Worm (Caenorhabditis elegans) whole organism, L2 larva: ENCODE measurements around the gene gmap-2.

Experiments
- C34F6.9 ChIP-seq: fragments of 150-350 bp; optimal IDR thresholded peaks from 2 replicates; lab custom pipeline; 2014; ENCODE audit warnings: missing biosample characterization, missing genetic modification characterization
- F13H6.1 ChIP-seq: sonication (generic microtip); optimal IDR thresholded peaks from 2 replicates; lab custom pipeline; 2016; ENCODE audit warnings: missing genetic modification characterization, missing compliant biosample characterization
- R02D3.7 ChIP-seq: fragments of 150-350 bp; optimal IDR thresholded peaks from 2 replicates; lab custom pipeline; 2014; ENCODE audit warnings: missing biosample characterization, missing genetic modification characterization
- Y55F3AM.14 ChIP-seq: fragments of 200-800 bp; sonication (Bioruptor generic); optimal IDR thresholded peaks from 2 replicates; lab custom pipeline; 2018; ENCODE audit warnings: mild to moderate bottlenecking, missing genetic modification characterization, missing compliant biosample characterization
- ZK546.5 ChIP-seq: sonication (generic microtip); optimal IDR thresholded peaks from 2 replicates; lab custom pipeline; 2017; ENCODE audit warnings: missing biosample characterization, missing genetic modification characterization
- alr-1 ChIP-seq: fragments of 150-350 bp; optimal IDR thresholded peaks from 2 replicates; lab custom pipeline; 2014; ENCODE audit warnings: missing biosample characterization, missing genetic modification characterization
- aly-2 ChIP-seq: fragments of 150-350 bp; optimal IDR thresholded peaks from 2 replicates; lab custom pipeline; 2014; ENCODE audit warnings: missing biosample characterization, missing genetic modification characterization
- ama-1 ChIP-seq: fragments of 150-350 bp; optimal IDR thresholded peaks from 2 replicates; lab custom pipeline; 2018; ENCODE audit warnings: inconsistent platforms
- ceh-16 ChIP-seq: fragments of 150-350 bp; optimal IDR thresholded peaks from 2 replicates; lab custom pipeline; 2014; ENCODE audit warnings: missing biosample characterization, missing genetic modification characterization
- crh-2 ChIP-seq: sonication (generic microtip); optimal IDR thresholded peaks from 2 replicates; lab custom pipeline; 2017; ENCODE audit warnings: missing biosample characterization, missing genetic modification characterization
- egl-27 ChIP-seq: sonication (generic microtip); optimal IDR thresholded peaks from 3 replicates; lab custom pipeline; 2017; ENCODE audit warnings: missing biosample characterization, missing genetic modification reagents, missing genetic modification characterization
- elt-1 ChIP-seq: fragments of 150-350 bp; optimal IDR thresholded peaks from 2 replicates; lab custom pipeline; 2014; ENCODE audit warnings: missing biosample characterization, missing genetic modification characterization
- elt-3 ChIP-seq: sonication (generic microtip); optimal IDR thresholded peaks from 2 replicates; lab custom pipeline; 2017; ENCODE audit warnings: missing biosample characterization, missing genetic modification characterization
- fos-1 ChIP-seq: fragments of 150-350 bp; optimal IDR thresholded peaks from 2 replicates; lab custom pipeline; 2014; ENCODE audit warnings: missing biosample characterization, missing genetic modification characterization
- gmeb-1 ChIP-seq: fragments of 150-350 bp; optimal IDR thresholded peaks from 2 replicates; lab custom pipeline; 2014; ENCODE audit warnings: missing biosample characterization, missing genetic modification characterization
- lin-11 ChIP-seq: fragments of 150-350 bp; sonication (generic microtip); optimal IDR thresholded peaks from 2 replicates; lab custom pipeline; 2014; ENCODE audit warnings: missing biosample characterization, missing genetic modification characterization, inconsistent platforms, mixed read lengths
- lin-39 ChIP-seq: fragments of 150-350 bp; optimal IDR thresholded peaks from 2 replicates; lab custom pipeline; 2014; ENCODE audit warnings: missing biosample characterization, missing genetic modification reagents, missing genetic modification characterization
- lsy-2 ChIP-seq, 2 experiments: fragments of 150-350 bp in 1 of 2; sonication (generic microtip) in 1 of 2; optimal IDR thresholded peaks; 2 replicates each; lab custom pipeline; 2014 to 2017; ENCODE audit warnings: missing biosample characterization in 2 of 2, missing genetic modification characterization in 2 of 2
- mab-5 ChIP-seq: fragments of 150-350 bp; optimal IDR thresholded peaks from 2 replicates; lab custom pipeline; 2014; ENCODE audit warnings: missing biosample characterization, missing genetic modification characterization
- mbf-1 ChIP-seq: sonication (generic microtip); optimal IDR thresholded peaks from 2 replicates; lab custom pipeline; 2017; ENCODE audit warnings: missing biosample characterization, missing genetic modification characterization
- mdl-1 ChIP-seq, 2 experiments: fragments of 150-350 bp in 1 of 2; sonication (generic microtip) in 1 of 2; optimal IDR thresholded peaks; 2 replicates each; lab custom pipeline; 2017; ENCODE audit warnings: missing biosample characterization in 2 of 2, missing genetic modification characterization in 2 of 2
- nhr-10 ChIP-seq: sonication (generic microtip); optimal IDR thresholded peaks from 2 replicates; lab custom pipeline; 2017; ENCODE audit warnings: missing biosample characterization, missing genetic modification characterization
- nhr-12 ChIP-seq: fragments of 150-350 bp; optimal IDR thresholded peaks from 2 replicates; lab custom pipeline; 2014; ENCODE audit warnings: missing biosample characterization, missing genetic modification characterization
- nhr-129 ChIP-seq: fragments of 150-350 bp; optimal IDR thresholded peaks from 2 replicates; lab custom pipeline; 2014; ENCODE audit warnings: missing biosample characterization, missing genetic modification characterization
- nhr-21 ChIP-seq: fragments of 150-350 bp; optimal IDR thresholded peaks from 2 replicates; lab custom pipeline; 2014; ENCODE audit warnings: missing biosample characterization, missing genetic modification characterization
- nhr-23 ChIP-seq: fragments of 150-350 bp; optimal IDR thresholded peaks from 2 replicates; lab custom pipeline; 2014; ENCODE audit warnings: missing biosample characterization, missing genetic modification reagents, missing genetic modification characterization
- nhr-237 ChIP-seq: fragments of 150-350 bp; optimal IDR thresholded peaks from 2 replicates; lab custom pipeline; 2014; ENCODE audit warnings: missing biosample characterization, missing genetic modification characterization
- nhr-6 ChIP-seq: fragments of 150-350 bp; optimal IDR thresholded peaks from 2 replicates; lab custom pipeline; 2014; ENCODE audit warnings: missing biosample characterization, missing genetic modification characterization
- peb-1 ChIP-seq: fragments of 150-350 bp; optimal IDR thresholded peaks from 2 replicates; lab custom pipeline; 2014; ENCODE audit warnings: missing biosample characterization, missing genetic modification characterization
- sem-4 ChIP-seq: fragments of 150-350 bp; optimal IDR thresholded peaks from 2 replicates; lab custom pipeline; 2014; ENCODE audit warnings: missing biosample characterization, missing genetic modification reagents, missing genetic modification characterization
- skn-1 ChIP-seq: sonication (generic microtip); optimal IDR thresholded peaks from 2 replicates; lab custom pipeline; 2017; ENCODE audit warnings: missing biosample characterization, missing genetic modification characterization
- sma-3 ChIP-seq: sonication (generic microtip); optimal IDR thresholded peaks from 2 replicates; lab custom pipeline; 2016; ENCODE audit warnings: missing genetic modification reagents, missing genetic modification characterization, missing compliant biosample characterization
- sma-9 ChIP-seq, 2 experiments: fragments of 150-350 bp in 1 of 2; sonication (generic microtip) in 1 of 2; optimal IDR thresholded peaks; 2 replicates each; lab custom pipeline; 2014 to 2016; ENCODE audit warnings: missing genetic modification characterization in 2 of 2, mild to moderate bottlenecking in 1 of 2, missing biosample characterization in 1 of 2, missing compliant biosample characterization in 1 of 2, missing genetic modification reagents in 1 of 2, moderate library complexity in 1 of 2
- snpc-4 ChIP-seq: fragments of 150-350 bp; optimal IDR thresholded peaks from 2 replicates; lab custom pipeline; 2014; ENCODE audit warnings: missing biosample characterization, missing genetic modification characterization
- unc-39 ChIP-seq: fragments of 150-350 bp; optimal IDR thresholded peaks from 2 replicates; lab custom pipeline; 2014; ENCODE audit warnings: missing biosample characterization, missing genetic modification characterization
- unc-55 ChIP-seq: fragments of 150-350 bp; sonication (generic microtip); optimal IDR thresholded peaks from 3 replicates; lab custom pipeline; 2014; ENCODE audit warnings: missing biosample characterization, missing genetic modification reagents, missing genetic modification characterization
- unc-62 ChIP-seq: fragments of 150-350 bp; optimal IDR thresholded peaks from 2 replicates; lab custom pipeline; 2014; ENCODE audit warnings: missing biosample characterization, missing genetic modification reagents, missing genetic modification characterization
- ztf-1 ChIP-seq: fragments of 200-800 bp; sonication (Bioruptor generic); conservative IDR thresholded peaks from 2 replicates; pipeline ENCODE4 v1.3.6; 2022; ENCODE audit warnings: missing genetic modification characterization, missing compliant biosample characterization
- ztf-11 ChIP-seq: sonication (generic microtip); optimal IDR thresholded peaks from 2 replicates; lab custom pipeline; 2017; ENCODE audit warnings: missing biosample characterization, missing genetic modification characterization
- ztf-4 ChIP-seq: fragments of 150-350 bp; optimal IDR thresholded peaks from 2 replicates; lab custom pipeline; 2014; ENCODE audit warnings: missing biosample characterization, missing genetic modification characterization

The gmap-2 gene

DNA sequence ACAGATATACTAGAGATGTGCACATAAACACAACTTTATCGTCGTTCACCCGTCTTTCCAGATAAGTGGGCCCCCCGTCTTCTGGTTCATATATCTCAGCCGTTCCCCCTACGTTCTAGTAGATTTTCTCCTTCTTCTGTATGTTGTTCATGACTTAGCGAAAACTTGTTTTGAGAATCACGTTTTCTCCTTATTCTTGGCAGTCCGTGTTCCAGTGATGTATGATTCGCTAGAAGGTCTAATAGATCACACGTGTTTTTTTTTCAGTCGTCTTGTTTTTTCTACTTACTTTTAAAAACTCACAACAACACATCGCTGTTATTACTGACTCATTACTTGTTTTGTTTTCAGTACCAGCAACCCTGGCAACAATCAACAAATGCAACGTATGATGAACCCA lies 28.0 kb downstream of the gmap-2 start:
- TF ChIP-seq sma-9 (GFP tag; optimal IDR thresholded peaks at IDR 0.05; lab: Kevin White, UChicago) (no peak), sma-9 (tag; optimal IDR thresholded peaks at IDR 0.05; lab: Kevin White, UChicago) (no peak), fos-1 (no peak), skn-1 (no peak), gmeb-1 (tag; lab: Kevin White, UChicago) (no peak), mdl-1 (tag; optimal IDR thresholded peaks at IDR 0.05; lab: Kevin White, UChicago) (no peak), mab-5 (no peak), snpc-4 (tag; lab: Kevin White, UChicago) (no peak), ztf-11 (tag; lab: Kevin White, UChicago) (no peak), nhr-6 (tag; lab: Kevin White, UChicago) (no peak), ztf-1 (GFP tag; lab: Robert Waterston, UW) (no peak), nhr-237 (tag; lab: Kevin White, UChicago) (no peak), unc-55 (GFP tag; lab: Kevin White, UChicago) (no peak), sma-3 (GFP tag; lab: Kevin White, UChicago) (no peak), nhr-10 (tag; lab: Kevin White, UChicago) (no peak), unc-62 (GFP tag; lab: Kevin White, UChicago) (no peak), nhr-12 (tag; lab: Kevin White, UChicago) (no peak), F13H6.1 (tag; lab: Kevin White, UChicago) (no peak)

DNA sequence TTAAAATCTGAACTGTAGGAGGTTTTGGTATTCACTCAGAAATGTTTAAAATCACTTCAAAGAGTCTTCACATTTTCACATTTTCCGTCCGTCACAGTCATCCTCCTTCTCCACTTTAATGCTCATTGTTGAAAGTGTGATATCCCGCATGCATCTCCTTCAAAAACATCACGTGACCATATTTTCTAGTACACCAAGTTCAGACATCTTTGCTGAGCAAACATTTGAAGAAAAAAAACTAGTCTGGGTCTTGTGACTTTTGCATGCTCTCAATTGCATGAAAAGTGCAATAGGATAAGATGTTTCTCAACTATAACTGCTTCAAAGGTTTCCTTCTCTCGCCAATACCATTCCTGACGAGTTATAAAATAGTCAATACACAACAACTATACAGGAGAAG lies 28.9 kb downstream of the gmap-2 start:
- TF ChIP-seq ztf-1 (GFP tag; lab: Robert Waterston, UW) = no peak
- no peak for TF ChIP-seq alr-1 (tag; lab: Kevin White, UChicago)
- TF ChIP-seq nhr-129 (tag; lab: Kevin White, UChicago) = peak; percentile 78
- TF ChIP-seq lin-11 (tag; lab: Kevin White, UChicago) = no peak
- TF ChIP-seq elt-1 (tag; lab: Kevin White, UChicago) = no peak
- TF ChIP-seq aly-2 = no peak
- peak; percentile 53 for TF ChIP-seq C34F6.9 (tag; lab: Kevin White, UChicago)
- TF ChIP-seq mdl-1 (tag; optimal IDR thresholded peaks at IDR 0.05; lab: Kevin White, UChicago) = no peak
- no peak for TF ChIP-seq unc-62 (GFP tag; lab: Kevin White, UChicago)
- no peak for TF ChIP-seq nhr-23 (tag; lab: Kevin White, UChicago)
- TF ChIP-seq ztf-11 (tag; lab: Kevin White, UChicago) = no peak
- TF ChIP-seq ZK546.5 = no peak
- no peak for TF ChIP-seq nhr-12 (tag; lab: Kevin White, UChicago)
- TF ChIP-seq sem-4 (tag; lab: Kevin White, UChicago) = no peak
- TF ChIP-seq skn-1 = no peak
- peak; percentile 31 for TF ChIP-seq sma-9 (GFP tag; optimal IDR thresholded peaks at IDR 0.05; lab: Kevin White, UChicago)
- TF ChIP-seq sma-9 (tag; optimal IDR thresholded peaks at IDR 0.05; lab: Kevin White, UChicago) = no peak
- TF ChIP-seq Y55F3AM.14 (GFP tag; lab: Kevin White, UChicago) = no peak
- no peak for TF ChIP-seq elt-3 (tag; lab: Kevin White, UChicago)
- TF ChIP-seq gmeb-1 (tag; lab: Kevin White, UChicago) = no peak
- TF ChIP-seq nhr-6 (tag; lab: Kevin White, UChicago) = peak; percentile 7
- no peak for TF ChIP-seq unc-39
- TF ChIP-seq R02D3.7 = no peak

DNA sequence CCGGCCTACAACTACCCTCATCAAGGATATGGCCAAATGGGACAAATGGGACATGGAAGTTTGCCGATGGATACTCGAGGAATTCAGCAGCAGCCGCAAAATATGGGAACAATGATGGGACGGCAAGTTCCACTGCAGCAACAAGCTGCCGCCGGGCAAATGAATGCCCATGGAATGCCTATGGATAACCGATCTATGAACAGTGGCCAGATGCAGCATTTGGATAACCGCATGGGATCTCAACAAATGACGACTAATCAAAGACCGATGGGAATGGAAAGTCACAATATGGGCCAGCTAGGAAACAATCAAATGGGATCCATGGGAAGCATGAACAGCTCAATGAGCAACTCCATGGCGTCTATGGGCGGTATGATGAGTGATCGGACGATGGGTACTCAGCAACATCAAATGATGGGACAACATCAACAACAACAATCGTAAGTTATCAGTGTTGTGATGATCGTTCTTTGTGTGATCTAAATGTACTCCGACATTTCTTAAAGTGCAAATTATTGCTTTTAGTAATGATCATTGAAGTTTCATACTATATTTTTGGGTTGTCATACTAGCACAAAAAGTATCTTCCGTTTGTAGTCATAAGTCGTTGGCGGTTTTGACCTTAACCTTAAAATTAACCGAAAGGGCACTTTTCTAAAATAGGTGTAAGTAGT lies 29.5 kb downstream of the gmap-2 start:
- TF ChIP-seq aly-2 (no peak), nhr-21 (tag; lab: Kevin White, UChicago) (peak; percentile 35), nhr-129 (tag; lab: Kevin White, UChicago) (peak; percentile 6), sma-9 (GFP tag; optimal IDR thresholded peaks at IDR 0.05; lab: Kevin White, UChicago) (peak; percentile 80), sma-9 (tag; optimal IDR thresholded peaks at IDR 0.05; lab: Kevin White, UChicago) (no peak)

DNA sequence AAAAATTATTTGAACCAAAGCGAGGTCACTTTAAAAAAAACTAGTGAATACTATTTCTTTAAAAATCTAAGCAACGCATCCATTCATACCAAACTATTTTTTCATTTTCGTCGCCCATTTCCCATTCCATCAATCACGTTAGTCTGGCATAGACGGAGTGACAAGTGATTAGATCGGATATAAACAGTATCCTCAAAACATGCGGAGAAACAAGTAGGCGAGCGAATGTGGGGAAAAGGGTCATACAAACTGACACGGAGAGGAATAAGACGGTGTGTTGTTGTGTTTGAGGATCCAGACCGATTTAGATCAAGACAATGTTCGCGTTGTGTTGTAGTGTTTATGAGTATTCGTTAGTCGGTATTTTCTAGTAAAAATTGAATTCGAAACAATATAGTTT lies 30.6 kb downstream of the gmap-2 start:
- TF ChIP-seq snpc-4 (tag; lab: Kevin White, UChicago) (no peak), nhr-21 (tag; lab: Kevin White, UChicago) (peak; percentile 9)

DNA sequence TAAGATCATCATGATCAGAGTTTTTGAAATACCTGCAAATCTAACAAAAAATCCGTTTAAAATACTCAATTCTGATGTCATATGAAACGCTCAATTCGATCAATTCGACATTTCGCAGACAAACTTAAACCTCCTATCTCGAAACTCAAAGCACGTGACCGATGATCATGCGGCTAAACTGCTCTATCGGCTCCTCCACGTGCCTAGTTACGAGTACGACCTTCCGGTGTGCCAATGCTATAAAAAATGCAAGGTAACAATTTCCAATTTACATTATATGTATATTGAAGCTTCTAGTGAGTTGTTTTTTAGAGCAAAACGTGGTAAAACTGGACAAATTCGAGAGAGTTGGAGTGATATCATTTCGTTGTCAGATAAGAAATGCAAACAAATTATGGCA lies 31.8 kb downstream of the gmap-2 start:
- no peak for TF ChIP-seq egl-27 (tag; lab: Kevin White, UChicago)
- TF ChIP-seq elt-3 (tag; lab: Kevin White, UChicago) = no peak
- TF ChIP-seq unc-62 (GFP tag; lab: Kevin White, UChicago) = no peak
- no peak for TF ChIP-seq unc-55 (GFP tag; lab: Kevin White, UChicago)
- TF ChIP-seq lsy-2 (tag; optimal IDR thresholded peaks at IDR 0.05; lab: Kevin White, UChicago) = peak in 1 of 2 experiments; percentile 30
- no peak for TF ChIP-seq snpc-4 (tag; lab: Kevin White, UChicago)
- peak; percentile 48 for TF ChIP-seq nhr-129 (tag; lab: Kevin White, UChicago)
- TF ChIP-seq ztf-11 (tag; lab: Kevin White, UChicago) = no peak
- no peak for TF ChIP-seq nhr-10 (tag; lab: Kevin White, UChicago)
- TF ChIP-seq ama-1 = no peak
- TF ChIP-seq crh-2 (tag; lab: Kevin White, UChicago) = peak; percentile 51
- TF ChIP-seq sma-9 (GFP tag; optimal IDR thresholded peaks at IDR 0.05; lab: Kevin White, UChicago) = peak; percentile 50
- TF ChIP-seq sma-9 (tag; optimal IDR thresholded peaks at IDR 0.05; lab: Kevin White, UChicago) = no peak
- TF ChIP-seq alr-1 (tag; lab: Kevin White, UChicago) = no peak
- no peak for TF ChIP-seq peb-1
- TF ChIP-seq mdl-1 (tag; optimal IDR thresholded peaks at IDR 0.05; lab: Kevin White, UChicago) = no peak
- TF ChIP-seq lin-39 (tag; lab: Kevin White, UChicago) = no peak
- TF ChIP-seq elt-1 (tag; lab: Kevin White, UChicago) = no peak
- TF ChIP-seq R02D3.7 = no peak
- no peak for TF ChIP-seq nhr-23 (tag; lab: Kevin White, UChicago)
- no peak for TF ChIP-seq nhr-6 (tag; lab: Kevin White, UChicago)
- TF ChIP-seq gmeb-1 (tag; lab: Kevin White, UChicago) = peak; percentile 5
- TF ChIP-seq ztf-4 (tag; lab: Kevin White, UChicago) = no peak
- no peak for TF ChIP-seq ceh-16 (tag; lab: Kevin White, UChicago)
- TF ChIP-seq mbf-1 = no peak
- peak; percentile 7 for TF ChIP-seq fos-1
- TF ChIP-seq ztf-1 (GFP tag; lab: Robert Waterston, UW) = no peak
